Fruit fly (Drosophila melanogaster) S2 (cell line): ENCODE measurements around the gene CG2225.

Experiments used
- CG8478 ChIP-seq: fragments of >200 bp; optimal IDR thresholded peaks from 2 replicates; lab custom pipeline; 2018
- CTCF ChIP-seq, 2 experiments: fragments of >200 bp; optimal IDR thresholded peaks; 2 replicates each; lab custom pipeline; 2018

dm6 chr2L:21658529-21659009, 18.8 kb downstream of the CG2225 start, which contains the start of gene Cul2:
- no peak for TF ChIP-seq CG8478
- TF ChIP-seq CTCF (optimal IDR thresholded peaks at IDR 0.05; lab: Kevin White, UChicago): no peak
